Fruit fly (Drosophila melanogaster): Measurements from ENCODE around the gene eIF3h.

eIF3h gene

DNA sequence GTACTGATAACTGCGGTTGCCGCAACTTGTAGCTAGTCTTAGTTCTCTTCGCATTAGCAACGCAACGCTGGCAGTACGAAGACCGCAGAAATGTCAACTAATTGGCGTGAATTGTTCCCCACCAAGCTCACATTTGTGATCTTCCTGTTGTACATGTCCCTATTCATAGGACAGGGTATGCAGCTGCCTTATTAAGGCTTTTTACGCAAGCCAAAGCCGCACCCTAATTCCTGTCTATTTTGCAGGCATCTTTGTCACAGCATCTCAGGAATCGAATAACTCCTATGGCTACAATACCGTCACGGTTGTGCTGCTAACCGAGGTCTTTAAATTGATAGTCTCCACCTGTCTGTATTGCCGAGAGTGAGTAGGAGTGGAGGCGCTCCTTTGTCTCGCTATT is at the start of gene eIF3h:
eIF3h (minus strand) TSS at position 101 of the 400 bp plus-strand sequence.
- no peak for TF ChIP-seq pad (GFP tag; optimal IDR thresholded peaks at IDR 0.05)
- no peak for TF ChIP-seq CG1620 (GFP tag; optimal IDR thresholded peaks at IDR 0.05)
- TF ChIP-seq CG5204 (GFP tag; optimal IDR thresholded peaks at IDR 0.05), result no peak

DNA sequence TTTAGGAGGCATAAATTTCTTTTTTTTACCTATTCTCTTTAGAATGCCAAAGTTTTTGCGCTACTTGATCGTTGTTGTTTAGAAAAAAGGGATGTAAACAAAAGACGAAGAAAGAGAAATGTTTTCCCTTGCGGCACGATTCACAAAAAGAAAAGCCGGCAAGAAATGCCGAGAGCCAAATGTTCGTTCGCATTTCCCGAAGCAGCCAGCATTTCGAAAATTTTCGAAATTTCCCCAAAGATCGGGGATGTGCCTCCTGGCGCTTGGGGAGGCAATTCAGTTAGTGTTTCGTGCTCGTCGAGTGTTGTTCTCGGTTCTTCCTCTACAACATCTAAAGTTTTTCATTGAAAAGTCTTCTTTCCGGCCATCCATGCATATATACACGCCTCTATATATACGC is 47.7 kb upstream of the eIF3h start, which contains the start of gene Msp300:
Msp300 (plus strand) TSS at position 301 of the 400 bp plus-strand sequence.
- no peak for TF ChIP-seq CG7045 (GFP tag; optimal IDR thresholded peaks at IDR 0.05)
- TF ChIP-seq CG12768 (GFP tag; optimal IDR thresholded peaks at IDR 0.05), result no peak
- TF ChIP-seq toe (GFP tag; optimal IDR thresholded peaks at IDR 0.05), result no peak
- TF ChIP-seq Clk (GFP tag; optimal IDR thresholded peaks at IDR 0.05), result no peak
- TF ChIP-seq CG14711 (tag; optimal IDR thresholded peaks at IDR 0.05), result no peak
- no peak for TF ChIP-seq bab1 (GFP tag; optimal IDR thresholded peaks at IDR 0.05)
- no peak for TF ChIP-seq CG5204 (GFP tag; optimal IDR thresholded peaks at IDR 0.05)
- no peak for TF ChIP-seq cnc (optimal IDR thresholded peaks at IDR 0.05)
- TF ChIP-seq pad (GFP tag; optimal IDR thresholded peaks at IDR 0.05), result no peak
- no peak for TF ChIP-seq Hr96 (GFP tag; optimal IDR thresholded peaks at IDR 0.05)
- TF ChIP-seq CG11617 (GFP tag; optimal IDR thresholded peaks at IDR 0.05), result no peak
- TF ChIP-seq tj (GFP tag; optimal IDR thresholded peaks at IDR 0.05), result no peak
- no peak for TF ChIP-seq ovo (GFP tag; optimal IDR thresholded peaks at IDR 0.05)
- TF ChIP-seq cic (GFP tag; optimal IDR thresholded peaks at IDR 0.05), result no peak
- no peak for TF ChIP-seq Crg-1 (GFP tag; optimal IDR thresholded peaks at IDR 0.05)

- TF ChIP-seq CG7045 (GFP tag; optimal IDR thresholded peaks at IDR 0.05) (no peak), bab1 (GFP tag; optimal IDR thresholded peaks at IDR 0.05) (peak; percentile 44)
These were observed 47.0 kb upstream of the eIF3h start, which contains the start of gene ND-13A for dm6 chr2L:5099790-5100360. ND-13A (minus strand) TSS chr2L:5100288.

- no peak for TF ChIP-seq Clk (GFP tag; optimal IDR thresholded peaks at IDR 0.05)
- no peak for TF ChIP-seq ovo (GFP tag; optimal IDR thresholded peaks at IDR 0.05)
- TF ChIP-seq CG11617 (GFP tag; optimal IDR thresholded peaks at IDR 0.05), result no peak
- no peak for TF ChIP-seq pad (GFP tag; optimal IDR thresholded peaks at IDR 0.05)
- TF ChIP-seq Mnt (GFP tag; optimal IDR thresholded peaks at IDR 0.05), result no peak
- no peak for TF ChIP-seq CG7101 (tag; optimal IDR thresholded peaks at IDR 0.05)
- no peak for TF ChIP-seq tj (GFP tag; optimal IDR thresholded peaks at IDR 0.05)
- TF ChIP-seq kay (GFP tag; ENCODE audit: borderline replicate concordance), result no peak
- TF ChIP-seq Hr96 (GFP tag; optimal IDR thresholded peaks at IDR 0.05), result no peak
- TF ChIP-seq CG1620 (GFP tag; optimal IDR thresholded peaks at IDR 0.05), result no peak
- no peak for TF ChIP-seq CG7045 (GFP tag; optimal IDR thresholded peaks at IDR 0.05)
- no peak for TF ChIP-seq CG5204 (GFP tag; optimal IDR thresholded peaks at IDR 0.05)
- TF ChIP-seq CG33017 (tag; optimal IDR thresholded peaks at IDR 0.05), result no peak
- no peak for TF ChIP-seq bab1 (GFP tag; optimal IDR thresholded peaks at IDR 0.05)
- no peak for TF ChIP-seq CG12768 (GFP tag; optimal IDR thresholded peaks at IDR 0.05)
- TF ChIP-seq CG14711 (tag; optimal IDR thresholded peaks at IDR 0.05), result no peak
- no peak for TF ChIP-seq cnc (optimal IDR thresholded peaks at IDR 0.05)
- no peak for TF ChIP-seq Crg-1 (GFP tag; optimal IDR thresholded peaks at IDR 0.05)
- TF ChIP-seq toe (GFP tag; optimal IDR thresholded peaks at IDR 0.05), result no peak
- no peak for TF ChIP-seq cic (GFP tag; optimal IDR thresholded peaks at IDR 0.05)
These were observed 43.9 kb upstream of the eIF3h start for dm6 chr2L:5096761-5097160.

DNA sequence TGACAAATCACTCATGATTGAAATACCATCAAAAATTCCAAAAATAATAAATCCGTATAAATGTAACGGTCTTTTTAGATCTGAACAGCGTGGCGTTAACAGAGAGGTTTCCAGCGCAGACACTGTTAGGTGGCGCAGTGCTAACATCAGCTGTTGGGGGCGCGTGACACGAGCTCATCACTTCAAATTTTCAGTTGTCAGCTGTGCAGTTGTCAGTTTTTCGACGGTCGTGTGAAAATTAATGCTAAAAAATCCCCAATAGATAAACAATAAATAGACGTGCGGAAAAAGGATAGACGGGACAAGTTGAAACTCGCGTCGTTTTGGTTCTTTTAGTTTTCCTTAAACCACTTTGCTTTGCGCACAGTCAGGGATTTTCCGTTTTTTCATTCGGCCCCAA is 43.3 kb upstream of the eIF3h start, which contains the start of gene CG4230:
CG4230 (plus strand) TSS at position 6 of the 400 bp plus-strand sequence.
- no peak for TF ChIP-seq Crg-1 (GFP tag; optimal IDR thresholded peaks at IDR 0.05)
- TF ChIP-seq ovo (GFP tag; optimal IDR thresholded peaks at IDR 0.05), result no peak
- TF ChIP-seq Mnt (GFP tag; optimal IDR thresholded peaks at IDR 0.05), result peak; percentile 10
- peak; percentile 11 for TF ChIP-seq CG14711 (tag; optimal IDR thresholded peaks at IDR 0.05)
- TF ChIP-seq cic (GFP tag; optimal IDR thresholded peaks at IDR 0.05), result peak; percentile 5
- peak; percentile 45 for TF ChIP-seq bab1 (GFP tag; optimal IDR thresholded peaks at IDR 0.05)
- TF ChIP-seq tj (GFP tag; optimal IDR thresholded peaks at IDR 0.05), result no peak

dm6 chr2L:5095350-5095962 is 42.6 kb upstream of the eIF3h start:
- no peak for TF ChIP-seq tj (GFP tag; optimal IDR thresholded peaks at IDR 0.05)
- no peak for TF ChIP-seq bab1 (GFP tag; optimal IDR thresholded peaks at IDR 0.05)
- TF ChIP-seq CG1620 (GFP tag; optimal IDR thresholded peaks at IDR 0.05), result no peak
- no peak for TF ChIP-seq Mnt (GFP tag; optimal IDR thresholded peaks at IDR 0.05)
- TF ChIP-seq CG7101 (tag; optimal IDR thresholded peaks at IDR 0.05), result peak; percentile 27
- no peak for TF ChIP-seq ovo (GFP tag; optimal IDR thresholded peaks at IDR 0.05)
- TF ChIP-seq cic (GFP tag; optimal IDR thresholded peaks at IDR 0.05), result peak; percentile 80
- peak; percentile 53 for TF ChIP-seq CG7045 (GFP tag; optimal IDR thresholded peaks at IDR 0.05)
- peak; percentile 10 for TF ChIP-seq Clk (GFP tag; optimal IDR thresholded peaks at IDR 0.05)
- peak; percentile 81 for TF ChIP-seq CG33017 (tag; optimal IDR thresholded peaks at IDR 0.05)
- TF ChIP-seq Hr96 (GFP tag; optimal IDR thresholded peaks at IDR 0.05), result no peak
- TF ChIP-seq CG12768 (GFP tag; optimal IDR thresholded peaks at IDR 0.05), result peak; percentile 79
- TF ChIP-seq toe (GFP tag; optimal IDR thresholded peaks at IDR 0.05), result no peak
- peak; percentile 1 for TF ChIP-seq pad (GFP tag; optimal IDR thresholded peaks at IDR 0.05)
- TF ChIP-seq CG11617 (GFP tag; optimal IDR thresholded peaks at IDR 0.05), result peak; percentile 41
- no peak for TF ChIP-seq CG14711 (tag; optimal IDR thresholded peaks at IDR 0.05)
- TF ChIP-seq CG5204 (GFP tag; optimal IDR thresholded peaks at IDR 0.05), result no peak
- no peak for TF ChIP-seq kay (GFP tag; ENCODE audit: borderline replicate concordance)
- no peak for TF ChIP-seq Crg-1 (GFP tag; optimal IDR thresholded peaks at IDR 0.05)
